Fruit fly (Drosophila melanogaster): ENCODE data around the gene otu.

DNA sequence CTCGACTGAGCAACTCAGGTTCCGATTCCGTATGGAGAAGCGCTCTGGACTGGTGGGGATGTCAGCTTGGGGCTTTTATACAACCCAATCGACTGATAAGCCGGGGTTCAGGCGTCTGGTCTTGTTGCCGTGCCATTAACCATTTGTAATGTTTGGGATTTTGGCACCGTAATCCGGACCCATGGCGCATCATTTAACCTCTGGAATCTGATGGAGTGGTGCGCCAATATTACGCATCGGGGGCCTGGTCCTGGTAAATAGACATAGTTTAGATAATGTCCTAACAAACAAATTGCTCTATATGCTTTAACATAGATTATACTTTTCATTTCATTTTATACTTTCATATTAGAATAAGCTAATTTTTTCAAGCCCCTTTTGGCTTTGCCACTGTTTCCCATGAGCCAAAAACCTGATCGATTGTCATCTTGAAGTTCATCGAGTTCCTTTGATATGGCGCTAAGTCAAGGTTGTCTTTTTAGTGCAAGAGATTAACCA is 20.3 kb downstream of the otu start, which contains the start of gene CG12116:
- TF ChIP-seq psq (optimal IDR thresholded peaks at IDR 0.05): no peak
- no peak for TF ChIP-seq CG8478 (optimal IDR thresholded peaks at IDR 0.05)
- no peak for TF ChIP-seq pan (optimal IDR thresholded peaks at IDR 0.05)
- TF ChIP-seq Dll (optimal IDR thresholded peaks at IDR 0.05): no peak
- TF ChIP-seq usp (GFP tag; optimal IDR thresholded peaks at IDR 0.05): no peak
